Fruit fly (Drosophila melanogaster): ENCODE results near the gene CG43841.

The CG43841 gene

DNA sequence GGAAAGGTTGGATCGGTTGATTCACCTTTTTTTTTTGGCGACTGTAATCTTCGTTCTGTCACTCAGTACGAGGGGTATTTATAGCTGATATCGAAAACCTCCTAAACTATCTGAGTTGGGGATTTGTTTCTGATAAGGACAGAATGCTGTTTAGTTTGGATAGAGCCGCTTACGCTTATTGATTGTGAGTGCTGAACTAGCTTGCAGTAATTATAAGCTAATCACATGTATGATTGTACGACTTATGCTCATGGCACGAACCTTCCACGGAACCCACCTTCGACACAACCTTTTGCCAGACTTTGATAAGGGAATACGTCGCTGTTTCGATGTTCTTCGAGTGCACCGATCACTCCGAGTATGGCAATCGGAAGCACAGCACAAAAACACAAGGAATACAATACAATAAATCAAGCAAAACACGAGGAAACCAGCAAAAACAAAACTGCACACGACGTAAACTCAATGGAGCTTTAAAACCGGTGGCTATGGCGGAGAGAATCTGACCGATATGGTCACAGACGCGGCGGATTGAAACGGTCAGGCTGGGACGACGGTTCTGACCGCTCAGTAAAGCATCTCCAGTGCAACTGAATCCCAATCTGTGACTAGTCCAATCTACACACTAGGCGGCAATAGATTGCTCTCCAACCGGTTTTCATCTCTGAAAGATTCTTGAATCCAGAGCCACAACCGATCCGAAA is 47.0 kb downstream of the CG43841 start, which contains the start of gene psh:
Gene psh, minus strand, starts transcription at position 566 of the 704 bp plus-strand sequence.
- TF ChIP-seq Hr38 (GFP tag; optimal IDR thresholded peaks at IDR 0.05), result no peak
- peak; percentile 21 for TF ChIP-seq Eip75B (GFP tag; optimal IDR thresholded peaks at IDR 0.05)
- no peak for TF ChIP-seq achi (GFP tag; optimal IDR thresholded peaks at IDR 0.05)
- TF ChIP-seq net (GFP tag; optimal IDR thresholded peaks at IDR 0.05), result peak; percentile 12
- no peak for TF ChIP-seq CG6854 (GFP tag; optimal IDR thresholded peaks at IDR 0.05)
- no peak for TF ChIP-seq CG15336 (GFP tag; IDR thresholded peaks at IDR 0.05)
- peak; percentile 98 for TF ChIP-seq svp (GFP tag)
- no peak for TF ChIP-seq lz (GFP tag; optimal IDR thresholded peaks at IDR 0.05)
- TF ChIP-seq CG6808 (GFP tag; optimal IDR thresholded peaks at IDR 0.05), result peak; percentile 13
- peak; percentile 20 for TF ChIP-seq CG9139 (GFP tag; optimal IDR thresholded peaks at IDR 0.05)
- no peak for TF ChIP-seq CG6163 (GFP tag; IDR thresholded peaks at IDR 0.05)
- no peak for TF ChIP-seq salr (GFP tag; optimal IDR thresholded peaks at IDR 0.05)
- peak; percentile 67 for TF ChIP-seq CG1621 (tag; optimal IDR thresholded peaks at IDR 0.05)
- TF ChIP-seq acj6 (GFP tag; optimal IDR thresholded peaks at IDR 0.05), result no peak
- TF ChIP-seq CG8632 (GFP tag; optimal IDR thresholded peaks at IDR 0.05), result no peak
- TF ChIP-seq CG34406 (GFP tag; optimal IDR thresholded peaks at IDR 0.05), result peak; percentile 2
- peak; percentile 26 for TF ChIP-seq Hr4 (GFP tag; optimal IDR thresholded peaks at IDR 0.05)
- peak; percentile 41 for TF ChIP-seq CG32006 (GFP tag; optimal IDR thresholded peaks at IDR 0.05)
- TF ChIP-seq vri (GFP tag; optimal IDR thresholded peaks at IDR 0.05), result no peak
- peak; percentile 17 for TF ChIP-seq esn (GFP tag; optimal IDR thresholded peaks at IDR 0.05)

DNA sequence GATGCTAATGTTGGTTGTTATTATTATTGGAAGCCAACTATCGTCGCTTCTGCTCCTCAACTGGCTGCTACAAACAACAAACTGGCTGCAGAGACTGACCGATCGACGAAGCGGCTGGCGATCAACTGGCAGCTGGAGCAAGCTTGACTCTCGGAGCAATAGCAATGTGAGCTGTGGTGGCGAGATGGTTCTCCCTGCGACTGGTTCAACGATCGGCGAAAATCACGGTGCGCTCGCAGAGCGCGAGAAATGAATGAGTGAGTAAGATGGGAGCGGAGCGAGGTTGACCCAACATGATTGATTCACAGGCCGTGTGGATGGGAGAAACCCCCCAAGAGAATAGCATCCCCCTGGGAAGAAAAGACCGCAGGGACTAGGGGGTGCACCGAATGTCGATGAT is 50.0 kb downstream of the CG43841 start, which contains the start of gene CG15046:
Gene CG15046, minus strand, starts transcription at position 112 of the 400 bp plus-strand sequence.
- TF ChIP-seq Ets96B (tag; optimal IDR thresholded peaks at IDR 0.05) (no peak), fd59A (GFP tag; optimal IDR thresholded peaks at IDR 0.05) (no peak), Ets21C (GFP tag; optimal IDR thresholded peaks at IDR 0.05) (no peak), ss (GFP tag; optimal IDR thresholded peaks at IDR 0.05) (no peak), eg (GFP tag; IDR thresholded peaks at IDR 0.05) (0 out of 3 replicates have a peak, but pooled peaks have one; percentile 18), svp (GFP tag) (peak; percentile 56), CG11902 (GFP tag; optimal IDR thresholded peaks at IDR 0.05) (no peak), CG7368 (GFP tag; optimal IDR thresholded peaks at IDR 0.05) (no peak), CG11294 (GFP tag; IDR thresholded peaks at IDR 0.05) (no peak), CG10631 (GFP tag; optimal IDR thresholded peaks at IDR 0.05) (no peak), pdm3 (GFP tag; optimal IDR thresholded peaks at IDR 0.05) (no peak), CG16779 (tag; optimal IDR thresholded peaks at IDR 0.05) (no peak), CG1621 (tag; optimal IDR thresholded peaks at IDR 0.05) (peak; percentile 15), Hr38 (GFP tag; optimal IDR thresholded peaks at IDR 0.05) (no peak), CG3919 (GFP tag; optimal IDR thresholded peaks at IDR 0.05) (no peak), lz (GFP tag; optimal IDR thresholded peaks at IDR 0.05) (no peak), Sox14 (GFP tag; optimal IDR thresholded peaks at IDR 0.05) (no peak), dac (GFP tag; optimal IDR thresholded peaks at IDR 0.05) (no peak), topi (GFP tag; optimal IDR thresholded peaks at IDR 0.05) (no peak), Smox (GFP tag; optimal IDR thresholded peaks at IDR 0.05) (no peak), CG8632 (GFP tag; optimal IDR thresholded peaks at IDR 0.05) (no peak), net (GFP tag; optimal IDR thresholded peaks at IDR 0.05) (no peak), Blimp-1 (GFP tag; optimal IDR thresholded peaks at IDR 0.05) (no peak), CG8319 (GFP tag; optimal IDR thresholded peaks at IDR 0.05) (no peak), Met (GFP tag; optimal IDR thresholded peaks at IDR 0.05) (no peak), achi (GFP tag; optimal IDR thresholded peaks at IDR 0.05) (no peak), OdsH (GFP tag; optimal IDR thresholded peaks at IDR 0.05) (no peak), Eip78C (GFP tag) (peak; percentile 52), CG3032 (tag; optimal IDR thresholded peaks at IDR 0.05) (no peak), fkh (GFP tag; optimal IDR thresholded peaks at IDR 0.05) (no peak), CG15336 (GFP tag; IDR thresholded peaks at IDR 0.05) (peak; percentile 51; the same call in 1 of the 2 replicates), CG8119 (GFP tag; IDR thresholded peaks at IDR 0.05) (no peak), salr (GFP tag; optimal IDR thresholded peaks at IDR 0.05) (no peak), CG6163 (GFP tag; IDR thresholded peaks at IDR 0.05) (peak; percentile 55; the same call in 1 of the 3 replicates), Sox102F (GFP tag; optimal IDR thresholded peaks at IDR 0.05) (no peak), vri (GFP tag; optimal IDR thresholded peaks at IDR 0.05) (no peak), spab (GFP tag; optimal IDR thresholded peaks at IDR 0.05) (no peak), CG6276 (GFP tag; optimal IDR thresholded peaks at IDR 0.05) (peak; percentile 15), fd85E (GFP tag; optimal IDR thresholded peaks at IDR 0.05) (no peak)

Measured in whole organism, prepupa.